Worm (Caenorhabditis elegans) whole organism, midembryonic: ENCODE results near the gene egl-20.

Experiments
- T22C8.4 ChIP-seq: fragments of 200-800 bp; sonication (Bioruptor generic); IDR thresholded peaks from 2 replicates; pipeline ENCODE4 v1.3.6; 2022; ENCODE audit warnings: missing genetic modification characterization, missing compliant biosample characterization
- cog-1 ChIP-seq: sonication (generic microtip); optimal IDR thresholded peaks from 2 replicates; lab custom pipeline; 2016; ENCODE audit warnings: missing genetic modification characterization, missing compliant biosample characterization
- flt-1 ChIP-seq: fragments of 200-800 bp; sonication (Bioruptor generic); IDR thresholded peaks from 2 replicates; pipeline ENCODE4 v1.3.6; 2022; ENCODE audit warnings: missing genetic modification characterization, missing compliant biosample characterization
- klf-2 ChIP-seq: fragments of 200-800 bp; sonication (Bioruptor generic); conservative IDR thresholded peaks from 2 replicates; pipeline ENCODE4 v1.3.6; 2022; ENCODE audit warnings: missing genetic modification reagents, missing genetic modification characterization, missing compliant biosample characterization
- med-1 ChIP-seq: sonication (generic microtip); optimal IDR thresholded peaks from 2 replicates; lab custom pipeline; 2017; ENCODE audit warnings: missing genetic modification characterization, mild to moderate bottlenecking, missing compliant biosample characterization, antibody characterized with exemption, missing genetic modification reagents; ENCODE audit not compliant: insufficient read depth
- ref-1 ChIP-seq: fragments of 200-800 bp; sonication (Bioruptor generic); conservative IDR thresholded peaks from 2 replicates; pipeline ENCODE4 v1.3.6; 2022; ENCODE audit warnings: missing genetic modification reagents, missing genetic modification characterization, missing compliant biosample characterization
- ztf-23 ChIP-seq: fragments of 200-800 bp; sonication (Bioruptor generic); IDR thresholded peaks from 2 replicates; pipeline ENCODE4 v1.3.6; 2022; ENCODE audit warnings: missing genetic modification reagents, missing genetic modification characterization, missing compliant biosample characterization
- ztf-29 ChIP-seq: fragments of 200-800 bp; sonication (Bioruptor generic); IDR thresholded peaks from 2 replicates; pipeline ENCODE4 v1.3.6; 2022; ENCODE audit warnings: missing genetic modification reagents, missing genetic modification characterization, missing compliant biosample characterization

ce11 chrIV:9840984-9841590 lies 25.8 kb upstream of the egl-20 start, which contains the start of the genes kin-24 and msp-56:
- no peak for TF ChIP-seq klf-2 (GFP tag; lab: Robert Waterston, UW)
- no peak for TF ChIP-seq flt-1
- TF ChIP-seq ref-1 (GFP tag; lab: Robert Waterston, UW): no peak
- TF ChIP-seq T22C8.4: no peak
- no peak for TF ChIP-seq ztf-23
- TF ChIP-seq med-1: no peak
- no peak for TF ChIP-seq cog-1 (tag; lab: Kevin White, UChicago)
- no peak for TF ChIP-seq ztf-29 (GFP tag; lab: Robert Waterston, UW)
